Fruit fly (Drosophila melanogaster): ENCODE results near the gene CG43078.

CG43078 gene

dm6 chr3L:8546355-8546771 lies 30.2 kb upstream of the CG43078 start (continued):
- no peak for TF ChIP-seq Hr78 (GFP tag; optimal IDR thresholded peaks at IDR 0.05)
- no peak for TF ChIP-seq GATAd (GFP tag; optimal IDR thresholded peaks at IDR 0.05)
- TF ChIP-seq pan (optimal IDR thresholded peaks at IDR 0.05), result no peak
- TF ChIP-seq Abd-B (GFP tag; optimal IDR thresholded peaks at IDR 0.05), result no peak
- TF ChIP-seq Myc (optimal IDR thresholded peaks at IDR 0.05), result no peak
- no peak for TF ChIP-seq Mio (GFP tag; optimal IDR thresholded peaks at IDR 0.05)
- peak; percentile 41 for TF ChIP-seq CG32264 (GFP tag; optimal IDR thresholded peaks at IDR 0.05)
- TF ChIP-seq lola (GFP tag; optimal IDR thresholded peaks at IDR 0.05), result no peak
- TF ChIP-seq sv (GFP tag; optimal IDR thresholded peaks at IDR 0.05), result no peak

- TF ChIP-seq N (GFP tag; optimal IDR thresholded peaks at IDR 0.05), result no peak
- TF ChIP-seq dmrt93B (GFP tag; optimal IDR thresholded peaks at IDR 0.05), result peak; percentile 12
- peak; percentile 61 for TF ChIP-seq OdsH (GFP tag; optimal IDR thresholded peaks at IDR 0.05)
- TF ChIP-seq br (GFP tag; optimal IDR thresholded peaks at IDR 0.05), result no peak
- TF ChIP-seq HLH106 (tag; optimal IDR thresholded peaks at IDR 0.05), result peak; percentile 39
- TF ChIP-seq dl (GFP tag; optimal IDR thresholded peaks at IDR 0.05; ENCODE audit: insufficient read depth in 1 of 2, partially characterized antibody in 2 of 2), result no peak
- TF ChIP-seq Myc (optimal IDR thresholded peaks at IDR 0.05), result no peak
- TF ChIP-seq fru (GFP tag; optimal IDR thresholded peaks at IDR 0.05), result peak; percentile 5
- TF ChIP-seq sage (GFP tag; optimal IDR thresholded peaks at IDR 0.05), result no peak
- peak; percentile 83 for TF ChIP-seq sv (GFP tag; optimal IDR thresholded peaks at IDR 0.05)
- TF ChIP-seq rgr (GFP tag; optimal IDR thresholded peaks at IDR 0.05), result peak; percentile 38
- TF ChIP-seq Sp1 (GFP tag; optimal IDR thresholded peaks at IDR 0.05), result no peak
- TF ChIP-seq foxo (GFP tag; optimal IDR thresholded peaks at IDR 0.05), result peak in 1 of 2 experiments; percentile 53
- peak; percentile 2 for TF ChIP-seq psq (GFP tag; optimal IDR thresholded peaks at IDR 0.05)
- peak; percentile 41 for TF ChIP-seq h (GFP tag; optimal IDR thresholded peaks at IDR 0.05)
- TF ChIP-seq CrebA (GFP tag; optimal IDR thresholded peaks at IDR 0.05; ENCODE audit: borderline replicate concordance), result no peak
- peak; percentile 35 for TF ChIP-seq ey (GFP tag; optimal IDR thresholded peaks at IDR 0.05)
- no peak for TF ChIP-seq GATAd (GFP tag; optimal IDR thresholded peaks at IDR 0.05)
- no peak for TF ChIP-seq Hr83 (GFP tag; optimal IDR thresholded peaks at IDR 0.05; ENCODE audit: poor library complexity, severe bottlenecking)
These were observed 29.5 kb upstream of the CG43078 start for dm6 chr3L:8547104-8547523.

- no peak for TF ChIP-seq dsf (GFP tag; optimal IDR thresholded peaks at IDR 0.05; ENCODE audit: borderline replicate concordance)
- no peak for TF ChIP-seq GATAd (GFP tag; optimal IDR thresholded peaks at IDR 0.05)
- no peak for TF ChIP-seq CG9705 (GFP tag; optimal IDR thresholded peaks at IDR 0.05)
- TF ChIP-seq Abd-B (GFP tag; optimal IDR thresholded peaks at IDR 0.05), result no peak
- TF ChIP-seq Myc (optimal IDR thresholded peaks at IDR 0.05), result no peak
- no peak for TF ChIP-seq Jra (GFP tag; optimal IDR thresholded peaks at IDR 0.05)
- TF ChIP-seq CrebA (GFP tag; optimal IDR thresholded peaks at IDR 0.05; ENCODE audit: borderline replicate concordance), result no peak
- no peak for TF ChIP-seq h (GFP tag; optimal IDR thresholded peaks at IDR 0.05)
- no peak for TF ChIP-seq tai (GFP tag; optimal IDR thresholded peaks at IDR 0.05)
- no peak for TF ChIP-seq br (GFP tag; optimal IDR thresholded peaks at IDR 0.05)
- no peak for TF ChIP-seq sv (GFP tag; optimal IDR thresholded peaks at IDR 0.05)
- no peak for TF ChIP-seq ey (GFP tag; optimal IDR thresholded peaks at IDR 0.05)
- no peak for TF ChIP-seq Hr83 (GFP tag; optimal IDR thresholded peaks at IDR 0.05; ENCODE audit: poor library complexity, severe bottlenecking)
- no peak for TF ChIP-seq woc (GFP tag; optimal IDR thresholded peaks at IDR 0.05)
- TF ChIP-seq usp (GFP tag; optimal IDR thresholded peaks at IDR 0.05), result no peak
- TF ChIP-seq lola (GFP tag; optimal IDR thresholded peaks at IDR 0.05), result no peak
- no peak for TF ChIP-seq Sp1 (GFP tag; optimal IDR thresholded peaks at IDR 0.05)
- TF ChIP-seq fru (GFP tag; optimal IDR thresholded peaks at IDR 0.05), result no peak
- no peak for TF ChIP-seq psq (GFP tag; optimal IDR thresholded peaks at IDR 0.05)
These were observed 27.3 kb upstream of the CG43078 start for dm6 chr3L:8549183-8549890.

- TF ChIP-seq Rel (GFP tag; optimal IDR thresholded peaks at IDR 0.05) (no peak), Rel (tag; optimal IDR thresholded peaks at IDR 0.05) (peak; percentile 32), OdsH (GFP tag; optimal IDR thresholded peaks at IDR 0.05) (no peak)
These were observed 25.8 kb upstream of the CG43078 start for dm6 chr3L:8550836-8551235.
